Fruit fly (Drosophila melanogaster) whole organism, wandering third instar larva: ENCODE data around the gene CRIF.

Source experiments
- Abd-B ChIP-seq: fragments of >200 bp; optimal IDR thresholded peaks from 2 replicates; lab custom pipeline; 2017; ENCODE audit warnings: missing biosample characterization, missing genetic modification characterization
- CG32264 ChIP-seq: fragments of 200-800 bp; sonication (Bioruptor generic); optimal IDR thresholded peaks from 2 replicates; lab custom pipeline; 2016; ENCODE audit warnings: missing biosample characterization, missing genetic modification characterization
- CG9705 ChIP-seq: fragments of 200-800 bp; sonication (Bioruptor generic); optimal IDR thresholded peaks from 2 replicates; lab custom pipeline; 2018; ENCODE audit warnings: missing biosample characterization, mild to moderate bottlenecking, missing genetic modification characterization
- CrebA ChIP-seq: fragments of 200-800 bp; sonication (Bioruptor generic); optimal IDR thresholded peaks from 2 replicates; lab custom pipeline; 2016; ENCODE audit warnings: missing biosample characterization, mild to moderate bottlenecking, missing genetic modification characterization, borderline replicate concordance
- Dfd ChIP-seq: fragments of >200 bp; optimal IDR thresholded peaks from 2 replicates; lab custom pipeline; 2017; ENCODE audit warnings: missing biosample characterization, missing genetic modification characterization
- Dif ChIP-seq: fragments of 200-275, 200-300 bp; sonication (Bioruptor generic); optimal IDR thresholded peaks from 2 replicates; lab custom pipeline; 2018; ENCODE audit warnings: missing biosample characterization, missing genetic modification characterization; ENCODE audit not compliant: partially characterized antibody
- GATAd ChIP-seq: sonication (Bioruptor generic); optimal IDR thresholded peaks from 2 replicates; lab custom pipeline; 2016; ENCODE audit warnings: missing biosample characterization, missing genetic modification characterization
- HLH106 ChIP-seq: fragments of 200-800 bp; optimal IDR thresholded peaks from 3 replicates; lab custom pipeline; 2019; ENCODE audit warnings: missing biosample characterization, mild to moderate bottlenecking, missing genetic modification characterization, moderate library complexity
- Hnf4 ChIP-seq: fragments of 200-800 bp; sonication (Bioruptor generic); optimal IDR thresholded peaks from 2 replicates; lab custom pipeline; 2016; ENCODE audit warnings: missing biosample characterization, mild to moderate bottlenecking, missing genetic modification characterization
- Hr78 ChIP-seq: fragments of >200 bp; optimal IDR thresholded peaks from 2 replicates; lab custom pipeline; 2017; ENCODE audit warnings: missing biosample characterization, missing genetic modification characterization
- Hr83 ChIP-seq: fragments of 200-300 bp; sonication (Bioruptor generic); optimal IDR thresholded peaks from 2 replicates; lab custom pipeline; 2016; ENCODE audit warnings: missing biosample characterization, mild to moderate bottlenecking, missing genetic modification characterization, moderate library complexity; ENCODE audit not compliant: poor library complexity, severe bottlenecking
- Jra ChIP-seq: sonication (Bioruptor generic); optimal IDR thresholded peaks from 2 replicates; lab custom pipeline; 2016; ENCODE audit warnings: missing biosample characterization, missing genetic modification characterization
- Mio ChIP-seq: sonication (Bioruptor generic); optimal IDR thresholded peaks from 2 replicates; lab custom pipeline; 2016; ENCODE audit warnings: missing biosample characterization, missing genetic modification characterization
- Myc ChIP-seq: fragments of >200 bp; optimal IDR thresholded peaks from 2 replicates; lab custom pipeline; 2017
- N ChIP-seq: fragments of >200 bp; optimal IDR thresholded peaks from 2 replicates; lab custom pipeline; 2018; ENCODE audit warnings: missing biosample characterization, missing external identifiers, missing genetic modification characterization
- OdsH ChIP-seq: fragments of 200-800 bp; sonication (Bioruptor generic); optimal IDR thresholded peaks from 2 replicates; lab custom pipeline; 2016; ENCODE audit warnings: missing biosample characterization, mild to moderate bottlenecking, missing genetic modification characterization
- Rel ChIP-seq, 2 experiments: fragments of 200-800 bp; sonication (Bioruptor generic) in 1 of 2; optimal IDR thresholded peaks; 2 replicates in 1 of 2; 3 replicates in 1 of 2; lab custom pipeline; 2016 to 2019; ENCODE audit warnings: mild to moderate bottlenecking in 2 of 2, missing biosample characterization in 2 of 2, missing genetic modification characterization in 2 of 2, moderate library complexity in 1 of 2
- Sp1 ChIP-seq: fragments of 200-800 bp; sonication (Bioruptor generic); optimal IDR thresholded peaks from 3 replicates; lab custom pipeline; 2019; ENCODE audit warnings: missing biosample characterization, mild to moderate bottlenecking, missing genetic modification characterization, moderate library complexity
- Vsx2 ChIP-seq: fragments of 200-300, 225-300 bp; sonication (Bioruptor generic); optimal IDR thresholded peaks from 2 replicates; lab custom pipeline; 2018; ENCODE audit warnings: missing biosample characterization, missing genetic modification characterization; ENCODE audit not compliant: partially characterized antibody
- br ChIP-seq: fragments of 200-800 bp; sonication (Bioruptor generic); optimal IDR thresholded peaks from 2 replicates; lab custom pipeline; 2016; ENCODE audit warnings: missing biosample characterization, missing genetic modification characterization
- brk ChIP-seq: fragments of 200-800 bp; sonication (Bioruptor generic); optimal IDR thresholded peaks from 2 replicates; lab custom pipeline; 2016; ENCODE audit warnings: missing biosample characterization, mild to moderate bottlenecking, missing genetic modification characterization
- dl ChIP-seq, 2 experiments: fragments of 175-275, 200-275 bp in 1 of 2; fragments of 200-275 bp in 1 of 2; sonication (Bioruptor generic); optimal IDR thresholded peaks; lab custom pipeline; 2018; ENCODE audit warnings: mild to moderate bottlenecking in 2 of 2, missing biosample characterization in 2 of 2, missing genetic modification characterization in 2 of 2, moderate library complexity in 2 of 2; ENCODE audit not compliant: partially characterized antibody in 2 of 2, insufficient read depth in 1 of 2
- dmrt93B ChIP-seq: fragments of 200-800 bp; sonication (Bioruptor generic); optimal IDR thresholded peaks from 2 replicates; lab custom pipeline; 2018; ENCODE audit warnings: missing biosample characterization, mild to moderate bottlenecking, missing genetic modification characterization
- dsf ChIP-seq: sonication (Bioruptor generic); optimal IDR thresholded peaks from 2 replicates; lab custom pipeline; 2016; ENCODE audit warnings: missing biosample characterization, missing genetic modification characterization, borderline replicate concordance
- ey ChIP-seq: fragments of 200-800 bp; sonication (Bioruptor generic); optimal IDR thresholded peaks from 2 replicates; lab custom pipeline; 2016; ENCODE audit warnings: missing biosample characterization, missing genetic modification characterization
- foxo ChIP-seq, 2 experiments: fragments of 200-800 bp; sonication (Bioruptor generic); optimal IDR thresholded peaks; 2 replicates in 1 of 2; 3 replicates in 1 of 2; lab custom pipeline; 2016 to 2017; ENCODE audit warnings: missing biosample characterization in 2 of 2, missing genetic modification characterization in 2 of 2
- fru ChIP-seq: fragments of 200-800 bp; sonication (Bioruptor generic); optimal IDR thresholded peaks from 3 replicates; lab custom pipeline; 2016; ENCODE audit warnings: missing biosample characterization, mild to moderate bottlenecking, missing genetic modification characterization
- h ChIP-seq: fragments of 200-800 bp; sonication (Bioruptor generic); optimal IDR thresholded peaks from 3 replicates; lab custom pipeline; 2016; ENCODE audit warnings: missing biosample characterization, mild to moderate bottlenecking, missing genetic modification characterization
- jim ChIP-seq: fragments of 175-275, 200-325 bp; sonication (Bioruptor generic); optimal IDR thresholded peaks from 2 replicates; lab custom pipeline; 2016; ENCODE audit warnings: missing biosample characterization, mild to moderate bottlenecking, missing genetic modification characterization
- lola ChIP-seq: fragments of >200 bp; optimal IDR thresholded peaks from 2 replicates; lab custom pipeline; 2017; ENCODE audit warnings: missing biosample characterization, missing genetic modification characterization
- pan ChIP-seq: fragments of >200 bp; optimal IDR thresholded peaks from 2 replicates; lab custom pipeline; 2017
- psq ChIP-seq: fragments of 200-800 bp; sonication (Bioruptor generic); optimal IDR thresholded peaks from 3 replicates; lab custom pipeline; 2017; ENCODE audit warnings: missing biosample characterization, mild to moderate bottlenecking, missing genetic modification characterization, moderate library complexity
- rgr ChIP-seq: fragments of 200-800 bp; sonication (Bioruptor generic); optimal IDR thresholded peaks from 3 replicates; lab custom pipeline; 2016; ENCODE audit warnings: missing biosample characterization, mild to moderate bottlenecking, missing genetic modification characterization
- sage ChIP-seq: fragments of 200-800 bp; sonication (Bioruptor generic); optimal IDR thresholded peaks from 2 replicates; lab custom pipeline; 2016; ENCODE audit warnings: missing biosample characterization, mild to moderate bottlenecking, missing genetic modification characterization
- sv ChIP-seq: fragments of 200-800 bp; sonication (Bioruptor generic); optimal IDR thresholded peaks from 3 replicates; lab custom pipeline; 2016; ENCODE audit warnings: missing biosample characterization, missing genetic modification characterization
- tai ChIP-seq: sonication (Bioruptor generic); optimal IDR thresholded peaks from 2 replicates; lab custom pipeline; 2016; ENCODE audit warnings: missing biosample characterization, missing genetic modification characterization
- usp ChIP-seq: fragments of >200 bp; optimal IDR thresholded peaks from 2 replicates; lab custom pipeline; 2017; ENCODE audit warnings: missing biosample characterization, missing genetic modification characterization
- woc ChIP-seq: sonication (Bioruptor generic); optimal IDR thresholded peaks from 2 replicates; lab custom pipeline; 2016; ENCODE audit warnings: missing biosample characterization, mild to moderate bottlenecking, missing genetic modification characterization

Gene CRIF

dm6 chr3L:21568848-21569372 is at the start of gene CRIF, which contains the start of gene SMC5:
CRIF (minus strand) TSS chr3L:21568898.
SMC5 (plus strand) TSS chr3L:21569176.
- TF ChIP-seq Hr83 (GFP tag; lab: Kevin White, UChicago) (no peak), rgr (GFP tag; lab: Kevin White, UChicago) (no peak), Sp1 (no peak), CG32264 (GFP tag; lab: Kevin White, UChicago) (no peak), jim (no peak), woc (GFP tag; lab: Kevin White, UChicago) (peak; percentile 86), psq (peak; percentile 40), N (GFP tag; lab: Kevin White, UChicago) (no peak), Dfd (GFP tag; lab: Kevin White, UChicago) (no peak), sv (GFP tag; lab: Kevin White, UChicago) (peak; percentile 60), Vsx2 (GFP tag; lab: Kevin White, UChicago) (peak; percentile 95), dmrt93B (GFP tag; lab: Kevin White, UChicago) (no peak), tai (GFP tag; lab: Kevin White, UChicago) (peak; percentile 83), Mio (GFP tag; lab: Kevin White, UChicago) (no peak), Hnf4 (GFP tag; lab: Kevin White, UChicago) (peak; percentile 64), sage (GFP tag; lab: Kevin White, UChicago) (no peak), h (GFP tag; lab: Kevin White, UChicago) (no peak), Dif (peak; percentile 86), foxo (GFP tag; optimal IDR thresholded peaks at IDR 0.05; lab: Kevin White, UChicago) (no peak), dsf (GFP tag; lab: Kevin White, UChicago) (no peak), lola (GFP tag; lab: Kevin White, UChicago) (no peak), pan (lab: Kevin White, UChicago) (no peak), brk (GFP tag; lab: Kevin White, UChicago) (no peak), Rel (GFP tag; optimal IDR thresholded peaks at IDR 0.05; lab: Kevin White, UChicago) (no peak), Rel (tag; optimal IDR thresholded peaks at IDR 0.05; lab: Kevin White, UChicago) (no peak), CrebA (GFP tag; lab: Kevin White, UChicago) (no peak), Jra (peak; percentile 34), Myc (lab: Kevin White, UChicago) (peak; percentile 91), GATAd (GFP tag; lab: Kevin White, UChicago) (no peak), CG9705 (peak; percentile 56), dl (GFP tag; optimal IDR thresholded peaks at IDR 0.05; lab: Kevin White, UChicago; ENCODE audit: insufficient read depth in 1 of 2, partially characterized antibody in 2 of 2) (peak; percentile 18 to 62), HLH106 (tag; lab: Kevin White, UChicago) (peak; percentile 59), OdsH (GFP tag; lab: Kevin White, UChicago) (peak; percentile 45), Abd-B (GFP tag; lab: Kevin White, UChicago) (no peak), ey (GFP tag; lab: Kevin White, UChicago) (peak; percentile 47), usp (GFP tag; lab: Kevin White, UChicago) (no peak), fru (no peak), br (GFP tag; lab: Kevin White, UChicago) (no peak), Hr78 (no peak)

dm6 chr3L:21617354-21617753 is 48.7 kb upstream of the CRIF start, which contains the start of the genes S1P and CG11307:
S1P (minus strand) TSS chr3L:21617376.
CG11307 (plus strand) TSS chr3L:21617623.
- TF ChIP-seq tai (GFP tag; lab: Kevin White, UChicago) (peak; percentile 12), usp (GFP tag; lab: Kevin White, UChicago) (no peak)

- TF ChIP-seq Rel (GFP tag; optimal IDR thresholded peaks at IDR 0.05; lab: Kevin White, UChicago) (no peak), Rel (tag; optimal IDR thresholded peaks at IDR 0.05; lab: Kevin White, UChicago) (no peak), dmrt93B (GFP tag; lab: Kevin White, UChicago) (no peak), CG9705 (no peak), brk (GFP tag; lab: Kevin White, UChicago) (no peak), Dif (no peak)
Measured at dm6 chr3L:21610535-21610934, 41.8 kb upstream of the CRIF start.
